Worm (Caenorhabditis elegans): Measurements from ENCODE around the gene pod-2.

The pod-2 gene

ce11 chrII:1117992-1118729, 18.4 kb upstream of the pod-2 start, which contains the start of gene lips-13:
TSS of gene lips-13 (minus strand) at chrII:1118042.
- TF ChIP-seq him-1 (tag; optimal IDR thresholded peaks at IDR 0.05) (no peak), W03F9.2 (tag; optimal IDR thresholded peaks at IDR 0.05) (no peak)

- no peak for TF ChIP-seq him-1 (tag; optimal IDR thresholded peaks at IDR 0.05)
- TF ChIP-seq W03F9.2 (tag; optimal IDR thresholded peaks at IDR 0.05), result no peak
- TF ChIP-seq dao-5 (tag; optimal IDR thresholded peaks at IDR 0.05), result no peak
Measured at ce11 chrII:1123208-1123607, 13.4 kb upstream of the pod-2 start, which contains the start of the genes sut-1 and eri-3. TSS of gene sut-1 (minus strand) at chrII:1123265. TSS of gene eri-3 (plus strand) at chrII:1123534.

- TF ChIP-seq W03F9.2 (tag; optimal IDR thresholded peaks at IDR 0.05) (no peak), dao-5 (tag; optimal IDR thresholded peaks at IDR 0.05) (no peak), him-1 (tag; optimal IDR thresholded peaks at IDR 0.05) (no peak)
Measured at ce11 chrII:1124757-1125156, 11.8 kb upstream of the pod-2 start.

DNA sequence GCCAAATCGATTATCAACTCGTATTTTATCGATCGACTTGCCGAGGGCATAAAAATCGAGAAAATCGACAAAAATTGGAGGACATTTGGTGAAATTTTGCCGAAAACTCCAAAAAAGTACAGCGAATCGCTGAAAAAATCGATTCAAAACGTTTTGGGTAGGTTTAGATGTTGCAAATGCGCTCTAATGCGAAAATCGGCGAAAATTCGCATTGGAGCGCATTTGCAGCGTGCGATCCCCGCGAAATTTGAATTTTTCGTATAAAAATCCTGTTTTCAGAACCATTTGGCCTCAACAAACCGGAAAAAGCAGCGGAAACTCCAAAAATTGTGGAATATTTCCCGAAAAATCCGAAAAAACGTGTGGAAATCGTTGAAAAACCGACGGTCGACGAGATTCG, 10.1 kb upstream of the pod-2 start:
- no peak for TF ChIP-seq dao-5 (tag; optimal IDR thresholded peaks at IDR 0.05)
- no peak for TF ChIP-seq him-1 (tag; optimal IDR thresholded peaks at IDR 0.05)
- no peak for TF ChIP-seq W03F9.2 (tag; optimal IDR thresholded peaks at IDR 0.05)

ce11 chrII:1127676-1128075, 8.9 kb upstream of the pod-2 start, which contains the start of gene taf-6.1:
TSS of gene taf-6.1 (plus strand) at chrII:1127976.
- TF ChIP-seq dao-5 (tag; optimal IDR thresholded peaks at IDR 0.05) (no peak), him-1 (tag; optimal IDR thresholded peaks at IDR 0.05) (no peak), W03F9.2 (tag; optimal IDR thresholded peaks at IDR 0.05) (no peak)

- TF ChIP-seq him-1 (tag; optimal IDR thresholded peaks at IDR 0.05) (no peak), W03F9.2 (tag; optimal IDR thresholded peaks at IDR 0.05) (no peak), dao-5 (tag; optimal IDR thresholded peaks at IDR 0.05) (no peak)
Measured at ce11 chrII:1130241-1130640, 6.3 kb upstream of the pod-2 start.

ce11 chrII:1131367-1131766, 5.2 kb upstream of the pod-2 start:
- TF ChIP-seq W03F9.2 (tag; optimal IDR thresholded peaks at IDR 0.05), result no peak
- no peak for TF ChIP-seq dao-5 (tag; optimal IDR thresholded peaks at IDR 0.05)
- no peak for TF ChIP-seq him-1 (tag; optimal IDR thresholded peaks at IDR 0.05)

DNA sequence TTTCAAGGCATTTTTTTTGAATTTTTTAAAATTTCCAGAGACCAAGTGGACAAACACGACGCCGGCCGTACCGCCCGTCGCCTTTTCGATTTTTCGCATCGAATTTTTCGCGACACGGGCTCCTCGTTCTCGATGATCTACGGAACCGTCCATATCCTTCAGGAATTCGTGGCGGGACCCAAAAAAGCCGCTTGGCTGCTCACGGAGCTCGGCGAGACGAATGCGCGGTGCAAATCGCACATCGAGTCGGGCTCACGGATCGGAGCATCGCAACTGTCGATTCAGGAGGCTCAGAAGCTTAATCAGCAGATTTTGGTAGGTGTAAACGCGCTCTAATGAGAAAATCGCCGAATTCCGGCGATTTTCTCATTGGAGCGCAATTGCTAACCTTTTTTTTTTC, 4.8 kb upstream of the pod-2 start:
- TF ChIP-seq W03F9.2 (tag; optimal IDR thresholded peaks at IDR 0.05) (no peak), him-1 (tag; optimal IDR thresholded peaks at IDR 0.05) (no peak), dao-5 (tag; optimal IDR thresholded peaks at IDR 0.05) (no peak)

DNA sequence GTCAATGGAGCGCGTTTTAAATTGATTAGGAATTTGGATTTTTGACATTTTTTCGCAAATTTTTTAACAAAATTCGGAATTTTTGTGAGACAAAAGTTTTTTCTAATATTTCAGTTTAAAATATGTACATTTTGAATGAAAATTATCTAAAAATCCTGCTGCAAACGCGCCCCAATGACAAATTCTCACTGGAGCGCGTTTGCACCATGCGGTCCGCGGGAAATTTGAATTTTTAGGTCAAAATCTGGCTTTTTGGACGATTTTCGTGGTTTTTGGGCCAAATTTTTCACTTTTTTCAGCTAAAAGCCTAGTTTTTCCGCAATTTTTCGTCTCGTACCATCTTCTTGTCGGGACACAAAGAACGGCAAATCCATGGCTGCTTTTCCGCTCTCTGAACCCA, 3.8 kb upstream of the pod-2 start:
- TF ChIP-seq W03F9.2 (tag; optimal IDR thresholded peaks at IDR 0.05) (no peak), dao-5 (tag; optimal IDR thresholded peaks at IDR 0.05) (no peak), him-1 (tag; optimal IDR thresholded peaks at IDR 0.05) (no peak)

- TF ChIP-seq him-1 (tag; optimal IDR thresholded peaks at IDR 0.05), result no peak
- TF ChIP-seq W03F9.2 (tag; optimal IDR thresholded peaks at IDR 0.05), result no peak
- TF ChIP-seq dao-5 (tag; optimal IDR thresholded peaks at IDR 0.05), result no peak
Measured at ce11 chrII:1133295-1133694, 3.3 kb upstream of the pod-2 start.

DNA sequence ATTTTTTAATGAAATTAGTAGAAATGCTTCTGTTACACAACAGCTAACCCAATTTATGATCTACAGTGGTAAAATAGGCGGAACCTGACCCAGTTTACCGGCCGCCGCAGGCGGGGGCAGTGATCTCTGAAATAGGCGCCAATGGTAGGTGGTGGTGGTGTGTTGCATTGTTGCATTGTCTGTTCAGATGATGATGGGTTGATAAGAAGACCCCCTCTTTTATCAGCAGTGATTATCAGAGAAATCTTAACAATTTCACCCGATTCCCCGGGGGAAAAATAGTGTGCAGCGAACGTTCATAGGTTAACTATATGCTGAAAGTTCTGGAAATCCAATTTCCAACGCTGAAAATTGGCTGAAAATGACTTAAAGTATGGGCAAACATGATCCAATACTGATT, 2.0 kb downstream of the pod-2 start:
- TF ChIP-seq him-1 (tag; optimal IDR thresholded peaks at IDR 0.05) (no peak), W03F9.2 (tag; optimal IDR thresholded peaks at IDR 0.05) (no peak), dao-5 (tag; optimal IDR thresholded peaks at IDR 0.05) (no peak)

DNA sequence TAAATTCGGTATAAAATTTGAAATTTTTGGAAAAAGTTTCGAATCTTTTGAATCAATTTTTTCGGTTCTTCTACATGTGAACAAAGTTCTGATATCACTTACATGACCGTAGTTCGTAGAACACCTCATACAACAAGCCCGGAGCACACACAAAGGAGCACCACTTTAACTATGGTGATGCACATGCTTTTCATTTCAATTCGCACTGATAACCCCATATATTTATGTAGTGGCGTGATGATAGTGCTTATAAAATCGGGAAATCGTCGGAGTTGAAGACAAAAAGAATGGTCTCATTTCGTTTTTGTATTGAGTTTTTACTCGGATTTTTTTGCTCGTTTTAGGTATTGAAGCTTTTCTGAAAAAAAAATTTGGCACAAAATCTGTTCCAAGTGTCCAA, 4.1 kb downstream of the pod-2 start, which contains the start of gene W09B6.4:
Gene W09B6.4, minus strand, starts transcription at position 151 of the 400 bp plus-strand sequence.
- TF ChIP-seq W03F9.2 (tag; optimal IDR thresholded peaks at IDR 0.05) (no peak), dao-5 (tag; optimal IDR thresholded peaks at IDR 0.05) (no peak), him-1 (tag; optimal IDR thresholded peaks at IDR 0.05) (no peak)

DNA sequence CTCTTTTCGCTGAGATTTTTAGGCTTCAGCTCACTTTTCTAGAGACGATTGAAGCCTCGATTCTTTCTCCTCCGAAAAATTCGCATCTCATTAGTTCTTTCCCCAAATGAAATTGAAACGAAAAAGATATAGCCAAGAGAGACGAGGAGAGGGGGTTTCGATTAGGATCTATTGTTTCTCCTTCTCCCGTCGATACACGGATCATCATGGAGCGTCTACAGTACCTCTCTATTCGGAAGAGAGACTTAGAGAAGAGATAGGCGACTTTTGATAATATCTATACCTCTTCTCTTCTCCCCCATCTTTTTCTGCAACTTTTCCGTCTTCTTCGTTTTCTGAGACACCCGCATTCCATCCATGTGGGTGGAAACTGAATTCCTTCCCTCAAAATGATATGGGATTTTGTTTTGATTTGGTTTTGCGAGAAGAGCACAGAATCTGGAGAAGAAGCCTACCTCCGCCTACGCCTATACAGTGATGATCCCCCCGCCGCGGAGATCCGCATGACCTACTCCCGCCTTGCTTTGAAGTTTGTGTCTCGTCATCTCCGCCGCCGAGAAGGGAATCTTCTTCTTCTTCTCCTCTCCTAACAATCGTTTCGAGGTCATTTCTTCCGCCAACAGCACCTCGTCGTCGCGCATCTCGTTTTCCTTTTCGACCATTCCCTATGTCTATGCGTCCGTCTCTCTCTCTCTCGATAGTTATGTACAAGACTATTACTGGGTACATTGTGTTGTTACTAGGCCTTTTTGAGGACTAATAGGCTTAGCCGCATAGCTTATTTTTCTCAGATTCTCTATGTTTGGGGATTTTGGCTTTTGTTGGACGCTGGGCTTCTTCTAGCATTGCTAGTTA, 5.4 kb downstream of the pod-2 start:
- TF ChIP-seq dao-5 (tag; optimal IDR thresholded peaks at IDR 0.05) (no peak), W03F9.2 (tag; optimal IDR thresholded peaks at IDR 0.05) (no peak), him-1 (tag; optimal IDR thresholded peaks at IDR 0.05) (no peak)

DNA sequence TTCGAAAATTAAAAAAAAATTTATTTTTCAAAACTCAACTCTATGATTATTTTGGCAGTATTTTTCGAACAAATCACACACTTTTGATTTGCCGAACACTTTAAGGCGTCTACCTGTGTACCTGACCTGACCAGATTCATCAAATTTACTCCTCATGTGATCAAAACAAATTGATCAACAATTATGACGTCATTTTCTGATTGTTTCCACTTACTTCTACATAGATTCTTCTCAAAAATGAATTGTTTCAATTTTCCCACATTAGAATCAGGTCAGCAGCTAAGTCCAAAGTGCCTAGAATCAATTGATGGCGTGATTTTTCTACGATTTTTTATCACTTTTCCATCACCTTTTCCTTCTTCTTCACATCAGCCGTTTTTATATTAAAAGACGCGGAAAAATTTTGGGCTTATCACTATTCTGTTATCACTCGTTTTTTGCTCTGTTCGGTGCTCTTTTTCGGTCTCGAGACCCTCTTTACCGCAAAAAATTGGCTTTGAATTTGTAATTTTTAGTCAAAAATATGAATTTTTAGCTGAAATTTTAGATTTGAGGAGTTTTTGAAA, 6.7 kb downstream of the pod-2 start:
- TF ChIP-seq him-1 (tag; optimal IDR thresholded peaks at IDR 0.05), result no peak
- no peak for TF ChIP-seq W03F9.2 (tag; optimal IDR thresholded peaks at IDR 0.05)
- TF ChIP-seq dao-5 (tag; optimal IDR thresholded peaks at IDR 0.05), result no peak

Data from whole organism, L4/young adult.